Worm (Caenorhabditis elegans): ENCODE data around the gene srh-172.

DNA sequence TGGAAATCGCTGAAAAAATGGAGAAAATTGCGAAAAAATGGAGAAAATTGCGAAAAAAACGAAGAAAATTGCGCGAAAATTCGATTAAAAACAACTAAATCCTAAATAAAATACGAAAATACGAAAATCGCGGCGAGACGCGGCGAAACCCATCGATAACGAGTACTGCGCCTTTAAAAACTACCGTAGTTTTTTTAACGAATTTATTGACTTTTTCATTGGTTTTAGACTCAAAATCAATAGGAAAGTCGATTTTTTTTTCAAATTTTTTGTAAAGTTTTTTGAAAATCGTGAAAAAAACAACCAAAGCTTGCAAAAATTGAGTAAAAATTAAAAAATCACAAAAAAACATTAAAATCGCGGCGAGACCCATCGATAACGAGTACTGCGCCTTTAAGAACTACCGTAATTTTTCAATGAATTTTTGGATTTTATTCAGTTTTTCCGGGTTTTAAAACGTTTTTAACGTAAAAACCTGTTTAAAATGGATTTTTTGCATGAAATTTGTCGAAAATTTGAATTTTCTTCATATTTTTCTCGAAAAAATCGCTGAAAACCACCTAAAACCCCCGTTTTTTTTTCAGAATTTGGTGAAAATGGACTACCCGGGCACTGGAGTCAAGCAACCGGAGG, 42.8 kb upstream of the srh-172 start, which contains the start of the genes chk-2 and Y60A3A.19:
- TF ChIP-seq W03F9.2 (tag; optimal IDR thresholded peaks at IDR 0.05) (no peak), dao-5 (tag; optimal IDR thresholded peaks at IDR 0.05) (no peak)

Measured in whole organism, L4/young adult.